Fruit fly (Drosophila melanogaster) whole organism, prepupa: ENCODE results near the gene CG15317.

Experiments
- Blimp-1 ChIP-seq: fragments of 200-800 bp; sonication (Bioruptor generic); optimal IDR thresholded peaks from 3 replicates; lab custom pipeline; 2017; ENCODE audit warnings: missing biosample characterization, missing genetic modification characterization, mild to moderate bottlenecking, moderate library complexity, missing genetic modification reagents
- CG10631 ChIP-seq: fragments of 200-800 bp; sonication (Bioruptor generic); optimal IDR thresholded peaks from 2 replicates; lab custom pipeline; 2016; ENCODE audit warnings: missing biosample characterization, missing genetic modification characterization
- CG10669 ChIP-seq: fragments of 200-800 bp; sonication (Bioruptor generic); optimal IDR thresholded peaks from 3 replicates; lab custom pipeline; 2018; ENCODE audit warnings: missing biosample characterization, mild to moderate bottlenecking, missing genetic modification characterization, moderate library complexity
- CG11294 ChIP-seq: fragments of 200-800 bp; sonication (Bioruptor generic); IDR thresholded peaks from 2 replicates; pipeline ENCODE4 v1.3.6; 2022; ENCODE audit warnings: missing biosample characterization, missing genetic modification characterization
- CG11762 ChIP-seq: fragments of 200-800 bp; sonication (Bioruptor generic); optimal IDR thresholded peaks from 3 replicates; lab custom pipeline; 2016; ENCODE audit warnings: missing biosample characterization, missing genetic modification characterization; ENCODE audit not compliant: insufficient read depth
- CG11902 ChIP-seq: fragments of 200-800 bp; sonication (Bioruptor generic); optimal IDR thresholded peaks from 3 replicates; lab custom pipeline; 2016; ENCODE audit warnings: missing biosample characterization, missing genetic modification characterization
- CG16779 ChIP-seq: fragments of 200-800 bp; sonication (Bioruptor generic); optimal IDR thresholded peaks from 3 replicates; lab custom pipeline; 2017; ENCODE audit warnings: missing biosample characterization, mild to moderate bottlenecking, missing genetic modification characterization
- CG31627 ChIP-seq: fragments of 200-800 bp; sonication (Bioruptor generic); optimal IDR thresholded peaks from 3 replicates; lab custom pipeline; 2016; ENCODE audit warnings: missing biosample characterization, missing genetic modification characterization
- CG3919 ChIP-seq: fragments of 200-800 bp; sonication (Bioruptor generic); optimal IDR thresholded peaks from 3 replicates; lab custom pipeline; 2016; ENCODE audit warnings: missing biosample characterization, missing genetic modification characterization
- CG4318 ChIP-seq: fragments of 200-800 bp; sonication (Bioruptor generic); optimal IDR thresholded peaks from 3 replicates; lab custom pipeline; 2017; ENCODE audit warnings: missing biosample characterization, mild to moderate bottlenecking, missing genetic modification characterization
- CG6163 ChIP-seq: fragments of 200-800 bp; sonication (Bioruptor generic); IDR thresholded peaks from 3 replicates; pipeline ENCODE4 v1.3.6; 2022; ENCODE audit warnings: missing biosample characterization, missing genetic modification characterization
- CG6276 ChIP-seq: fragments of 200-800 bp; sonication (Bioruptor generic); optimal IDR thresholded peaks from 2 replicates; lab custom pipeline; 2017; ENCODE audit warnings: missing biosample characterization, mild to moderate bottlenecking, missing genetic modification characterization
- CG6808 ChIP-seq: fragments of 200-800 bp; sonication (Bioruptor generic); optimal IDR thresholded peaks from 3 replicates; lab custom pipeline; 2017; ENCODE audit warnings: missing biosample characterization, missing genetic modification characterization, mild to moderate bottlenecking, moderate library complexity, missing genetic modification reagents
- CG6854 ChIP-seq: fragments of 200-800 bp; sonication (Bioruptor generic); optimal IDR thresholded peaks from 2 replicates; lab custom pipeline; 2017; ENCODE audit warnings: missing biosample characterization, mild to moderate bottlenecking, missing genetic modification characterization
- CG7368 ChIP-seq: fragments of 200-800 bp; sonication (Bioruptor generic); optimal IDR thresholded peaks from 3 replicates; lab custom pipeline; 2016; ENCODE audit warnings: missing biosample characterization, missing genetic modification characterization
- CG8119 ChIP-seq: fragments of 200-800 bp; sonication (Bioruptor generic); IDR thresholded peaks from 3 replicates; pipeline ENCODE4 v1.3.6; 2022; ENCODE audit warnings: missing biosample characterization, missing genetic modification characterization
- CG8632 ChIP-seq: fragments of 200-800 bp; sonication (Bioruptor generic); optimal IDR thresholded peaks from 3 replicates; lab custom pipeline; 2016; ENCODE audit warnings: missing biosample characterization, missing genetic modification characterization
- CG9139 ChIP-seq: fragments of 200-800 bp; sonication (Bioruptor generic); optimal IDR thresholded peaks from 3 replicates; lab custom pipeline; 2017; ENCODE audit warnings: missing biosample characterization, mild to moderate bottlenecking, missing genetic modification characterization
- Eip78C ChIP-seq: fragments of 200-800 bp; sonication (Bioruptor generic); peaks from one replicate; lab custom pipeline; 2016; ENCODE audit warnings: missing biosample characterization, missing genetic modification characterization
- Eip93F ChIP-seq: fragments of 200-800 bp; sonication (Bioruptor generic); optimal IDR thresholded peaks from 2 replicates; lab custom pipeline; 2016; ENCODE audit warnings: missing biosample characterization, mild to moderate bottlenecking, missing genetic modification characterization
- Ets96B ChIP-seq: fragments of 200-800 bp; optimal IDR thresholded peaks from 2 replicates; lab custom pipeline; 2019; ENCODE audit warnings: missing biosample characterization, mild to moderate bottlenecking, missing genetic modification characterization, moderate library complexity
- Gug ChIP-seq: fragments of 200-800 bp; sonication (Bioruptor generic); IDR thresholded peaks from 2 replicates; pipeline ENCODE4 v1.3.6; 2022; ENCODE audit warnings: missing biosample characterization, missing genetic modification characterization
- Hr38 ChIP-seq: sonication (Bioruptor generic); optimal IDR thresholded peaks from 2 replicates; lab custom pipeline; 2016; ENCODE audit warnings: missing biosample characterization, missing genetic modification characterization
- Hr39 ChIP-seq: fragments of 200-800 bp; sonication (Bioruptor generic); optimal IDR thresholded peaks from 2 replicates; lab custom pipeline; 2016; ENCODE audit warnings: missing biosample characterization, missing genetic modification characterization
- Hr4 ChIP-seq: fragments of 200-800 bp; sonication (Bioruptor generic); optimal IDR thresholded peaks from 3 replicates; lab custom pipeline; 2016; ENCODE audit warnings: missing biosample characterization, missing genetic modification characterization
- Lpt ChIP-seq: fragments of 200-800 bp; sonication (Bioruptor generic); optimal IDR thresholded peaks from 3 replicates; lab custom pipeline; 2016; ENCODE audit warnings: missing biosample characterization, missing genetic modification characterization
- Met ChIP-seq: fragments of 200-800 bp; sonication (Bioruptor generic); optimal IDR thresholded peaks from 3 replicates; lab custom pipeline; 2016; ENCODE audit warnings: missing biosample characterization, missing genetic modification characterization
- OdsH ChIP-seq: fragments of 200-800 bp; sonication (Bioruptor generic); optimal IDR thresholded peaks from 3 replicates; lab custom pipeline; 2016; ENCODE audit warnings: missing biosample characterization, missing genetic modification characterization
- Smox ChIP-seq: fragments of 200-800 bp; sonication (Bioruptor generic); optimal IDR thresholded peaks from 3 replicates; lab custom pipeline; 2016; ENCODE audit warnings: missing biosample characterization, missing genetic modification characterization
- Sox14 ChIP-seq: fragments of 200-800 bp; sonication (Bioruptor generic); optimal IDR thresholded peaks from 3 replicates; lab custom pipeline; 2016; ENCODE audit warnings: missing biosample characterization, missing genetic modification characterization
- Sox15 ChIP-seq: fragments of 200-800 bp; sonication (Bioruptor generic); optimal IDR thresholded peaks from 3 replicates; lab custom pipeline; 2016; ENCODE audit warnings: missing biosample characterization, missing genetic modification characterization
- achi ChIP-seq: fragments of 200-800 bp; sonication (Bioruptor generic); optimal IDR thresholded peaks from 3 replicates; lab custom pipeline; 2016; ENCODE audit warnings: missing biosample characterization, missing genetic modification characterization
- acj6 ChIP-seq: fragments of 200-800 bp; sonication (Bioruptor generic); optimal IDR thresholded peaks from 3 replicates; lab custom pipeline; 2016; ENCODE audit warnings: missing biosample characterization, missing genetic modification characterization
- cyc ChIP-seq: fragments of 200-800 bp; sonication (Bioruptor generic); optimal IDR thresholded peaks from 3 replicates; lab custom pipeline; 2016; ENCODE audit warnings: missing biosample characterization, missing genetic modification characterization
- dac ChIP-seq: fragments of 200-800 bp; sonication (Bioruptor generic); optimal IDR thresholded peaks from 2 replicates; lab custom pipeline; 2017; ENCODE audit warnings: missing biosample characterization, mild to moderate bottlenecking, missing genetic modification characterization
- dsx ChIP-seq: fragments of 200-800 bp; optimal IDR thresholded peaks from 3 replicates; lab custom pipeline; 2019; ENCODE audit warnings: missing biosample characterization, mild to moderate bottlenecking, missing genetic modification characterization, moderate library complexity; ENCODE audit not compliant: poor library complexity, severe bottlenecking
- eg ChIP-seq: fragments of 200-800 bp; sonication (Bioruptor generic); IDR thresholded peaks from 3 replicates; pipeline ENCODE4 v1.3.6; 2022; ENCODE audit warnings: missing biosample characterization, missing genetic modification characterization
- fd59A ChIP-seq: fragments of 200-800 bp; sonication (Bioruptor generic); optimal IDR thresholded peaks from 2 replicates; lab custom pipeline; 2017; ENCODE audit warnings: missing biosample characterization, mild to moderate bottlenecking, missing genetic modification characterization, missing genetic modification reagents
- fd85E ChIP-seq: fragments of 200-800 bp; sonication (Bioruptor generic); optimal IDR thresholded peaks from 3 replicates; lab custom pipeline; 2016; ENCODE audit warnings: missing biosample characterization, missing genetic modification characterization
- pdm3 ChIP-seq: fragments of 200-800 bp; sonication (Bioruptor generic); optimal IDR thresholded peaks from 3 replicates; lab custom pipeline; 2016; ENCODE audit warnings: missing biosample characterization, missing genetic modification characterization
- salr ChIP-seq, 2 experiments: fragments of 200-800 bp; sonication (Bioruptor generic); optimal IDR thresholded peaks; 3 replicates each; lab custom pipeline; 2016 to 2018; ENCODE audit warnings: missing biosample characterization in 2 of 2, missing genetic modification characterization in 2 of 2, mild to moderate bottlenecking in 1 of 2
- spab ChIP-seq: fragments of 200-800 bp; sonication (Bioruptor generic); optimal IDR thresholded peaks from 2 replicates; lab custom pipeline; 2017; ENCODE audit warnings: missing biosample characterization, mild to moderate bottlenecking, missing genetic modification characterization, missing genetic modification reagents
- ss ChIP-seq, 2 experiments: fragments of 200-800 bp; sonication (Bioruptor generic); optimal IDR thresholded peaks; 2 replicates in 1 of 2; 3 replicates in 1 of 2; lab custom pipeline; 2017 to 2018; ENCODE audit warnings: mild to moderate bottlenecking in 2 of 2, missing biosample characterization in 2 of 2, missing genetic modification characterization in 2 of 2, moderate library complexity in 1 of 2
- svp ChIP-seq: fragments of 200-800 bp; sonication (Bioruptor generic); peaks from one replicate; lab custom pipeline; 2016; ENCODE audit warnings: missing biosample characterization, missing genetic modification characterization
- topi ChIP-seq: fragments of 200-800 bp; sonication (Bioruptor generic); optimal IDR thresholded peaks from 3 replicates; lab custom pipeline; 2016; ENCODE audit warnings: missing biosample characterization, missing genetic modification characterization
- vri ChIP-seq: fragments of 200-800 bp; sonication (Bioruptor generic); optimal IDR thresholded peaks from 3 replicates; lab custom pipeline; 2016; ENCODE audit warnings: missing biosample characterization, mild to moderate bottlenecking, missing genetic modification characterization

CG15317 gene

dm6 chrX:9554346-9554808 lies 2.0 kb downstream of the CG15317 start, which contains the start of gene RpS28b (continued):
- TF ChIP-seq cyc (GFP tag; lab: Kevin White, UChicago) (peak; percentile 86), Eip93F (no peak), CG8632 (GFP tag; lab: Kevin White, UChicago) (peak; percentile 63), CG16779 (tag; lab: Kevin White, UChicago) (peak; percentile 85), Gug (GFP tag; lab: Robert Waterston, UW) (peak; percentile 49), topi (GFP tag; lab: Kevin White, UChicago) (peak; percentile 89), CG6808 (GFP tag; lab: Kevin White, UChicago) (peak; percentile 75), eg (GFP tag; lab: Robert Waterston, UW) (peak; percentile 91), spab (GFP tag; lab: Kevin White, UChicago) (peak; percentile 59), Hr4 (GFP tag; lab: Kevin White, UChicago) (peak; percentile 1), CG31627 (GFP tag; lab: Kevin White, UChicago) (peak; percentile 82), Hr38 (no peak), vri (no peak), CG6854 (peak; percentile 96), CG11762 (GFP tag; lab: Kevin White, UChicago) (peak; percentile 47), fd59A (peak; percentile 72), Sox14 (peak; percentile 58), fd85E (peak; percentile 9)

dm6 chrX:9553545-9554320 lies 2.6 kb downstream of the CG15317 start:
- TF ChIP-seq CG8119 (peak; percentile 88), Eip78C (peak; percentile 94), pdm3 (GFP tag; lab: Kevin White, UChicago) (peak; percentile 91), ss (GFP tag; optimal IDR thresholded peaks at IDR 0.05; lab: Kevin White, UChicago) (peak; percentile 82 to 84), salr (GFP tag; optimal IDR thresholded peaks at IDR 0.05; lab: Kevin White, UChicago) (peak; percentile 60 to 74), dac (GFP tag; lab: Kevin White, UChicago) (peak; percentile 84), CG6276 (GFP tag; lab: Kevin White, UChicago) (peak; percentile 80), svp (GFP tag; lab: Kevin White, UChicago) (peak; percentile 96), fd59A (peak; percentile 77), Met (GFP tag; lab: Kevin White, UChicago) (peak; percentile 90), Sox14 (peak; percentile 89), Ets96B (peak; percentile 88), CG11294 (peak; percentile 77), cyc (GFP tag; lab: Kevin White, UChicago) (peak; percentile 85), OdsH (GFP tag; lab: Kevin White, UChicago) (peak; percentile 90), CG3919 (GFP tag; lab: Kevin White, UChicago) (peak; percentile 88), Gug (GFP tag; lab: Robert Waterston, UW) (peak; percentile 83), CG7368 (GFP tag; lab: Kevin White, UChicago) (peak; percentile 85), Hr38 (no peak), CG16779 (tag; lab: Kevin White, UChicago) (peak; percentile 77), Blimp-1 (GFP tag; lab: Kevin White, UChicago) (peak; percentile 92), acj6 (GFP tag; lab: Kevin White, UChicago) (peak; percentile 90), CG10631 (GFP tag; lab: Kevin White, UChicago) (peak; percentile 86), CG4318 (peak; percentile 76), achi (GFP tag; lab: Kevin White, UChicago) (peak; percentile 100), CG31627 (GFP tag; lab: Kevin White, UChicago) (peak; percentile 87), Sox15 (peak; percentile 80), CG11902 (GFP tag; lab: Kevin White, UChicago) (peak; percentile 54), Hr39 (peak; percentile 83), CG8632 (GFP tag; lab: Kevin White, UChicago) (peak; percentile 91), CG6808 (GFP tag; lab: Kevin White, UChicago) (peak; percentile 90), dsx (GFP tag; lab: Kevin White, UChicago) (peak; percentile 82), Hr4 (GFP tag; lab: Kevin White, UChicago) (peak; percentile 80), CG6163 (GFP tag; lab: Robert Waterston, UW) (peak; percentile 95), CG11762 (GFP tag; lab: Kevin White, UChicago) (peak; percentile 80), Smox (peak; percentile 92), Lpt (GFP tag; lab: Kevin White, UChicago) (peak; percentile 70), CG10669 (GFP tag; lab: Kevin White, UChicago) (peak; percentile 84), CG9139 (GFP tag; lab: Kevin White, UChicago) (peak; percentile 75), fd85E (peak; percentile 68)
